Worm (Caenorhabditis elegans) whole organism, L2 larva: ENCODE data around the gene C36C9.6.

Experiments used
- F13H6.1 ChIP-seq: sonication (generic microtip); optimal IDR thresholded peaks from 2 replicates; lab custom pipeline; 2016; ENCODE audit warnings: missing genetic modification characterization, missing compliant biosample characterization
- R02D3.7 ChIP-seq: fragments of 150-350 bp; optimal IDR thresholded peaks from 2 replicates; lab custom pipeline; 2014; ENCODE audit warnings: missing biosample characterization, missing genetic modification characterization
- Y55F3AM.14 ChIP-seq: fragments of 200-800 bp; sonication (Bioruptor generic); optimal IDR thresholded peaks from 2 replicates; lab custom pipeline; 2018; ENCODE audit warnings: mild to moderate bottlenecking, missing genetic modification characterization, missing compliant biosample characterization
- alr-1 ChIP-seq: fragments of 150-350 bp; optimal IDR thresholded peaks from 2 replicates; lab custom pipeline; 2014; ENCODE audit warnings: missing biosample characterization, missing genetic modification characterization
- aly-2 ChIP-seq: fragments of 150-350 bp; optimal IDR thresholded peaks from 2 replicates; lab custom pipeline; 2014; ENCODE audit warnings: missing biosample characterization, missing genetic modification characterization
- ama-1 ChIP-seq: fragments of 150-350 bp; optimal IDR thresholded peaks from 2 replicates; lab custom pipeline; 2018; ENCODE audit warnings: inconsistent platforms
- blmp-1 ChIP-seq: sonication (generic microtip); optimal IDR thresholded peaks from 2 replicates; lab custom pipeline; 2017; ENCODE audit warnings: missing genetic modification characterization, mild to moderate bottlenecking, missing compliant biosample characterization, antibody characterized with exemption, moderate library complexity; ENCODE audit not compliant: insufficient read depth
- ceh-16 ChIP-seq: fragments of 150-350 bp; optimal IDR thresholded peaks from 2 replicates; lab custom pipeline; 2014; ENCODE audit warnings: missing biosample characterization, missing genetic modification characterization
- ceh-82 ChIP-seq: fragments of 150-350 bp; optimal IDR thresholded peaks from 2 replicates; lab custom pipeline; 2014; ENCODE audit warnings: missing biosample characterization, missing genetic modification characterization
- crh-2 ChIP-seq: sonication (generic microtip); optimal IDR thresholded peaks from 2 replicates; lab custom pipeline; 2017; ENCODE audit warnings: missing biosample characterization, missing genetic modification characterization
- dmd-4 ChIP-seq: sonication (generic microtip); optimal IDR thresholded peaks from 2 replicates; lab custom pipeline; 2017; ENCODE audit warnings: missing biosample characterization, missing genetic modification characterization
- elt-3 ChIP-seq: sonication (generic microtip); optimal IDR thresholded peaks from 2 replicates; lab custom pipeline; 2017; ENCODE audit warnings: missing biosample characterization, missing genetic modification characterization
- fos-1 ChIP-seq: fragments of 150-350 bp; optimal IDR thresholded peaks from 2 replicates; lab custom pipeline; 2014; ENCODE audit warnings: missing biosample characterization, missing genetic modification characterization
- gmeb-1 ChIP-seq: fragments of 150-350 bp; optimal IDR thresholded peaks from 2 replicates; lab custom pipeline; 2014; ENCODE audit warnings: missing biosample characterization, missing genetic modification characterization
- lin-11 ChIP-seq: fragments of 150-350 bp; sonication (generic microtip); optimal IDR thresholded peaks from 2 replicates; lab custom pipeline; 2014; ENCODE audit warnings: missing biosample characterization, missing genetic modification characterization, inconsistent platforms, mixed read lengths
- lin-13 ChIP-seq: fragments of 150-350 bp; optimal IDR thresholded peaks from 2 replicates; lab custom pipeline; 2014; ENCODE audit warnings: missing biosample characterization, missing genetic modification reagents, missing genetic modification characterization
- lin-39 ChIP-seq: fragments of 150-350 bp; optimal IDR thresholded peaks from 2 replicates; lab custom pipeline; 2014; ENCODE audit warnings: missing biosample characterization, missing genetic modification reagents, missing genetic modification characterization
- lsy-2 ChIP-seq, 2 experiments: fragments of 150-350 bp in 1 of 2; sonication (generic microtip) in 1 of 2; optimal IDR thresholded peaks; 2 replicates each; lab custom pipeline; 2014 to 2017; ENCODE audit warnings: missing biosample characterization in 2 of 2, missing genetic modification characterization in 2 of 2
- mbf-1 ChIP-seq: sonication (generic microtip); optimal IDR thresholded peaks from 2 replicates; lab custom pipeline; 2017; ENCODE audit warnings: missing biosample characterization, missing genetic modification characterization
- mdl-1 ChIP-seq, 2 experiments: fragments of 150-350 bp in 1 of 2; sonication (generic microtip) in 1 of 2; optimal IDR thresholded peaks; 2 replicates each; lab custom pipeline; 2017; ENCODE audit warnings: missing biosample characterization in 2 of 2, missing genetic modification characterization in 2 of 2
- nhr-10 ChIP-seq: sonication (generic microtip); optimal IDR thresholded peaks from 2 replicates; lab custom pipeline; 2017; ENCODE audit warnings: missing biosample characterization, missing genetic modification characterization
- nhr-11 ChIP-seq: fragments of 150-350 bp; optimal IDR thresholded peaks from 2 replicates; lab custom pipeline; 2014; ENCODE audit warnings: missing biosample characterization, missing genetic modification characterization
- nhr-12 ChIP-seq: fragments of 150-350 bp; optimal IDR thresholded peaks from 2 replicates; lab custom pipeline; 2014; ENCODE audit warnings: missing biosample characterization, missing genetic modification characterization
- nhr-129 ChIP-seq: fragments of 150-350 bp; optimal IDR thresholded peaks from 2 replicates; lab custom pipeline; 2014; ENCODE audit warnings: missing biosample characterization, missing genetic modification characterization
- nhr-21 ChIP-seq: fragments of 150-350 bp; optimal IDR thresholded peaks from 2 replicates; lab custom pipeline; 2014; ENCODE audit warnings: missing biosample characterization, missing genetic modification characterization
- nhr-23 ChIP-seq: fragments of 150-350 bp; optimal IDR thresholded peaks from 2 replicates; lab custom pipeline; 2014; ENCODE audit warnings: missing biosample characterization, missing genetic modification reagents, missing genetic modification characterization
- nhr-237 ChIP-seq: fragments of 150-350 bp; optimal IDR thresholded peaks from 2 replicates; lab custom pipeline; 2014; ENCODE audit warnings: missing biosample characterization, missing genetic modification characterization
- nhr-6 ChIP-seq: fragments of 150-350 bp; optimal IDR thresholded peaks from 2 replicates; lab custom pipeline; 2014; ENCODE audit warnings: missing biosample characterization, missing genetic modification characterization
- nhr-77 ChIP-seq: fragments of 150-350 bp; optimal IDR thresholded peaks from 2 replicates; lab custom pipeline; 2014; ENCODE audit warnings: missing biosample characterization, missing genetic modification characterization
- peb-1 ChIP-seq: fragments of 150-350 bp; optimal IDR thresholded peaks from 2 replicates; lab custom pipeline; 2014; ENCODE audit warnings: missing biosample characterization, missing genetic modification characterization
- sma-3 ChIP-seq: sonication (generic microtip); optimal IDR thresholded peaks from 2 replicates; lab custom pipeline; 2016; ENCODE audit warnings: missing genetic modification reagents, missing genetic modification characterization, missing compliant biosample characterization
- sma-9 ChIP-seq, 2 experiments: fragments of 150-350 bp in 1 of 2; sonication (generic microtip) in 1 of 2; optimal IDR thresholded peaks; 2 replicates each; lab custom pipeline; 2014 to 2016; ENCODE audit warnings: missing genetic modification characterization in 2 of 2, mild to moderate bottlenecking in 1 of 2, missing biosample characterization in 1 of 2, missing compliant biosample characterization in 1 of 2, missing genetic modification reagents in 1 of 2, moderate library complexity in 1 of 2
- snpc-4 ChIP-seq: fragments of 150-350 bp; optimal IDR thresholded peaks from 2 replicates; lab custom pipeline; 2014; ENCODE audit warnings: missing biosample characterization, missing genetic modification characterization
- unc-39 ChIP-seq: fragments of 150-350 bp; optimal IDR thresholded peaks from 2 replicates; lab custom pipeline; 2014; ENCODE audit warnings: missing biosample characterization, missing genetic modification characterization
- unc-55 ChIP-seq: fragments of 150-350 bp; sonication (generic microtip); optimal IDR thresholded peaks from 3 replicates; lab custom pipeline; 2014; ENCODE audit warnings: missing biosample characterization, missing genetic modification reagents, missing genetic modification characterization
- unc-62 ChIP-seq: fragments of 150-350 bp; optimal IDR thresholded peaks from 2 replicates; lab custom pipeline; 2014; ENCODE audit warnings: missing biosample characterization, missing genetic modification reagents, missing genetic modification characterization
- zag-1 ChIP-seq: fragments of 150-350 bp; optimal IDR thresholded peaks from 2 replicates; lab custom pipeline; 2014; ENCODE audit warnings: missing biosample characterization, missing genetic modification characterization
- ztf-1 ChIP-seq: fragments of 200-800 bp; sonication (Bioruptor generic); conservative IDR thresholded peaks from 2 replicates; pipeline ENCODE4 v1.3.6; 2022; ENCODE audit warnings: missing genetic modification characterization, missing compliant biosample characterization
- ztf-11 ChIP-seq: sonication (generic microtip); optimal IDR thresholded peaks from 2 replicates; lab custom pipeline; 2017; ENCODE audit warnings: missing biosample characterization, missing genetic modification characterization

Gene C36C9.6

DNA sequence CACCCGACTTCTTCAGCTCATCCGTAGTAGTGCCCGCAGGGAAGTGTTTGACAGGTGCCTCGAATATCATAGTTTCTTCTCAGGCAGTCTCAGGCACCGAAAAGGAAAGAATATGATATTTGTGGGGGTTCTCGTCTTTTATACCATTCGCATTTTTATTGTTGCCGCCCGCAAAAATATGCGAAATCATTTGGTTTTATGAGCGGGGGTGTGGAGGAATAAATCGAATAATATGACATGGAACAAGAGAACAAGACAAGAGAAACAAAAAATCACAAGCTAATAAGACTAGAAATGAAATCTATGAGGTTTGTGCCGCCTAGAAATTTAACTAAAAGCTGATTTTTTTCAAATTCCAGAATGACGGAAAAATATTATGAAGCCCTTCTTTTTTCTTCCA lies 29.6 kb upstream of the C36C9.6 start, which contains the start of gene F07G6.8:
F07G6.8 (minus strand) TSS at position 101 of the 400 bp plus-strand sequence.
- TF ChIP-seq lin-39 (tag; lab: Kevin White, UChicago) (no peak), sma-3 (no peak)
- TF ChIP-seq, all 48 proteins: peak for 0

DNA sequence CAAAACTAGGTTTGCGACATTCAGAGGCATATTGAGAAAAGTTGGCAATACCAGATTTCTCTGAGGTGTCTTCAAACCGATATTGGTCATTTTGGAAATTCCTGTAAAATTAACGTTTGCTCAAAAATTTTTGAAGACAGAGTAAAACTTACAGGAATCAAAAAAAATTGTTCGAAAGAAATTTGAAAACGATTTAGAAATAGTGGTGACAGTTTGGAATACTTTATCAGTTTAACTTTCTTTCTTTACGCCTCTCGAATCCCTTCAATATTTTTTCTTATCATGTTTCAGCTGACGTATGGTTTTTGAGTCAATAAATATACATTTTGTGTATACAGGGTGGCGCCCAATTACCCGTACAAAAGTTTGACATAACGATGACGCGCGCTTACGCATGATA lies 27.7 kb upstream of the C36C9.6 start, which contains the start of gene fbxa-53:
fbxa-53 (minus strand) TSS at position 101 of the 400 bp plus-strand sequence.
- TF ChIP-seq aly-2 (tag; lab: Kevin White, UChicago) (no peak), nhr-21 (tag; lab: Kevin White, UChicago) (no peak), nhr-23 (tag; lab: Kevin White, UChicago) (no peak), dmd-4 (no peak), mdl-1 (tag; optimal IDR thresholded peaks at IDR 0.05; lab: Kevin White, UChicago) (no peak), nhr-77 (tag; lab: Kevin White, UChicago) (no peak), mbf-1 (no peak), crh-2 (no peak), ceh-16 (tag; lab: Kevin White, UChicago) (no peak), nhr-11 (tag; lab: Kevin White, UChicago) (no peak), blmp-1 (no peak), alr-1 (no peak), unc-39 (tag; lab: Kevin White, UChicago) (no peak), ceh-82 (tag; lab: Kevin White, UChicago) (no peak), nhr-10 (tag; lab: Kevin White, UChicago) (no peak), gmeb-1 (no peak), elt-3 (tag; lab: Kevin White, UChicago) (no peak), ztf-1 (GFP tag; lab: Robert Waterston, UW) (no peak)

DNA sequence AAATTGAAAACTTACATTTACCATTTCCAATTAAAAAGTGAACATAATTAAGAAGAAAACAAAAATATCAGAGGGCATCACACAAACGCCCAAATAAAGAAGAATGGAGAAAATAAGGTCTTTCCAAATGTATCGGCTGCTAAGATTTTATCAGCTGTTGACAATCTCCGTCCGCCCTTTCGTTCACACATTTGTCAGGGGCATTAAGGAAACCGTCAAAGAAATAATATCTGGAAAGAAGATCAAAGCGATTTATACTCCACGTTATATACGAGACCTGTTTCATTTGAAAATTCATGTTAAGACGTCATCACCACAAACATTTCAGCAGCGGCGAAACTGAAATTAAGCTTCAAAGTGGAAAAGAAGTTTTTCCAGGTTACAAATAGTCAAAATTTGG lies 21.7 kb upstream of the C36C9.6 start, which contains the start of gene fbxa-52:
fbxa-52 (minus strand) TSS at position 101 of the 400 bp plus-strand sequence.
- TF ChIP-seq lsy-2 (tag; optimal IDR thresholded peaks at IDR 0.05; lab: Kevin White, UChicago) (no peak), ceh-82 (tag; lab: Kevin White, UChicago) (no peak), nhr-77 (tag; lab: Kevin White, UChicago) (no peak), gmeb-1 (no peak), unc-62 (GFP tag; lab: Kevin White, UChicago) (no peak), ama-1 (lab: Kevin White, UChicago) (no peak), peb-1 (no peak), alr-1 (no peak), R02D3.7 (tag; lab: Kevin White, UChicago) (no peak), nhr-237 (tag; lab: Kevin White, UChicago) (no peak), lin-13 (GFP tag; lab: Kevin White, UChicago) (no peak), ztf-1 (GFP tag; lab: Robert Waterston, UW) (no peak), nhr-12 (tag; lab: Kevin White, UChicago) (no peak), unc-55 (no peak), nhr-6 (tag; lab: Kevin White, UChicago) (no peak), elt-3 (tag; lab: Kevin White, UChicago) (no peak), lin-11 (tag; lab: Kevin White, UChicago) (no peak), nhr-23 (tag; lab: Kevin White, UChicago) (no peak), lin-39 (tag; lab: Kevin White, UChicago) (no peak), snpc-4 (tag; lab: Kevin White, UChicago) (no peak)

DNA sequence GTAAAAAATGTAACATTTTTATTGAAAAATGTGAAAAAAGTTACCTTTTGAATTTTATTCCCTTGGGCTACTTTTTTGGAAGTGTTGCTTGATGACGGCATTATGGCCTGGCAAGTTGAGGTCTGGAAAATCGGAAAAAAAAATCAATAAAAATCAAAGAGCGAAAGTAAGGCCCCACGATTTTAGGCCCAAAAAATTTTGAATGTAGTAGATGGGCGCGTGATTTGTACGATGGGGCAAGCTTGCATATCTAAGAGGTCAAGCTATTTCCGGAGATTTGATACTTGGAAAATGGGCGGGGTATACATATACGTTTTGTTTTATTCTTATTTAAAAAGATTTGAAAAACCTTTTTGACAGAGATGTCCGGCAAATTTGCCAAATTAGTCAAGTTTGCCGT lies 15.7 kb upstream of the C36C9.6 start, which contains the start of gene F07G6.5:
F07G6.5 (minus strand) TSS at position 101 of the 400 bp plus-strand sequence.
- TF ChIP-seq nhr-23 (tag; lab: Kevin White, UChicago) = no peak
- TF ChIP-seq nhr-12 (tag; lab: Kevin White, UChicago) = no peak
- TF ChIP-seq ztf-11 = no peak
- TF ChIP-seq fos-1 (tag; lab: Kevin White, UChicago) = no peak
- no peak for TF ChIP-seq elt-3 (tag; lab: Kevin White, UChicago)
- no peak for TF ChIP-seq ceh-16 (tag; lab: Kevin White, UChicago)
- TF ChIP-seq unc-39 (tag; lab: Kevin White, UChicago) = no peak
- TF ChIP-seq peb-1 = no peak
- no peak for TF ChIP-seq F13H6.1 (tag; lab: Kevin White, UChicago)
- TF ChIP-seq nhr-129 (tag; lab: Kevin White, UChicago) = no peak
- no peak for TF ChIP-seq sma-3
- TF ChIP-seq mdl-1 (tag; optimal IDR thresholded peaks at IDR 0.05; lab: Kevin White, UChicago) = no peak
- no peak for TF ChIP-seq unc-55
- no peak for TF ChIP-seq lin-11 (tag; lab: Kevin White, UChicago)
- no peak for TF ChIP-seq nhr-77 (tag; lab: Kevin White, UChicago)
- TF ChIP-seq lin-13 (GFP tag; lab: Kevin White, UChicago) = no peak
- no peak for TF ChIP-seq mbf-1
- TF ChIP-seq Y55F3AM.14 = no peak
- TF ChIP-seq sma-9 (GFP tag; optimal IDR thresholded peaks at IDR 0.05; lab: Kevin White, UChicago) = no peak
- no peak for TF ChIP-seq sma-9 (tag; optimal IDR thresholded peaks at IDR 0.05; lab: Kevin White, UChicago)
- TF ChIP-seq zag-1 (tag; lab: Kevin White, UChicago) = no peak
